Worm (Caenorhabditis elegans): ENCODE data around the gene arf-1.

The arf-1 gene

DNA sequence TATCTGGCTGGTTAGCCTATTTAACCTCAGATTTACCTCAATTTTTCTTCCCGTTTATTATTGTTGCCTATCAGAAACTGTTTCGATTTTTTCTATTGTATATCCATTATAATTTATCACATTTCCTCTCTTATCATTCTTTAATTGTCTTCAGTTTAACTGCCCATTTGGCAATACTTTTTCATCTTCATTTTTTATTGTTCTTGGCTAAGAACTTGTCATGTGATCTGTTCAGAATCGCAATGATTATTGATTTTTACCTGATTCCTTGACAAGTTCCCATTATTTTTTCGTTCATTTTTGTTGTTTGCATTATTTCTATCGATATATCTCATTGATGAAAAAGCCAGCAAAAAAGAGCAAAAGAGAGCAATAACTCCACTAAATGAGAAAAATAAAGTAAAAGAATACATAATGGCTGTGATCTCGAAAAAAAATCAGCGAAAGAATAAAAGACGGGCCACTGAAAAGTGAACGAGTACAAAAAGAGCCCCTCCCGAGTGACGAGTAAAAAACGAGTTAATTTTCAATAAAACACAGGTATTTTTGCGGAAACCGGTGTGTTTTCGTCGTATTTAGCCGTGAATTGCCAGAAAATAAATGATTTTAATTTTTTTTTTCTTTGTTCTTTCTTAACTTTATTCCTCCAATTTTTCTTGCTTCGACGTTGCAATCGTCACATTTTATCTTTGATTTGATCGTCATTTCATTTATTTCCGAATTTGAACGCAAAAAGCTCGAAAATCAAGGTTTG lies at the start of gene arf-1:
Gene arf-1, plus strand, starts transcription at position 657 of the 754 bp plus-strand sequence.
- no peak for TF ChIP-seq flt-1 (GFP tag; IDR thresholded peaks at IDR 0.05)

DNA sequence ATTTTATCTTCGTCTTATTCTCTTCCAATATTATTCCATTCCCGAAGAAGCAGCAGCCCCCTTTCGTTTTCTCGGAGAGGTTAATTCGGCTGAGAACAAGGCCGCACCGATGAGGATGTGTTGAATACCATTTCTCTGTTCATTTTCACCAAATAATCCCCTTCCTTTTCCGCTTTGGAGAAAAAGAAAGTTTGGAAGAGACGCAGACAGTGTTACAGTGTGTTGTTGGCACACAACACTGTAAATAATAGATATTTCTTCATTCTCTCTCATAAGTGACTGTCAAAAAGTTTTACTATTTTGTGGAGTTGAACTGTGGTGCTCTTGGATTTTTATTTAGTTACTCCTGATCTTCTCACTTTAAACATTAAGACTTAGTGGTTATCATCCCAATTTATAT lies 49.4 kb upstream of the arf-1 start:
- TF ChIP-seq flt-1 (GFP tag; IDR thresholded peaks at IDR 0.05): no peak
- TF ChIP-seq tab-1 (GFP tag; IDR thresholded peaks at IDR 0.05): no peak
- no peak for TF ChIP-seq ztf-23 (GFP tag; IDR thresholded peaks at IDR 0.05)
- TF ChIP-seq ztf-29 (GFP tag; IDR thresholded peaks at IDR 0.05): no peak
- TF ChIP-seq klf-2 (GFP tag; conservative IDR thresholded peaks at IDR 0.05): no peak
- no peak for TF ChIP-seq med-1 (GFP tag; optimal IDR thresholded peaks at IDR 0.05; ENCODE audit: insufficient read depth)
- TF ChIP-seq ref-1 (GFP tag; conservative IDR thresholded peaks at IDR 0.05): no peak

DNA sequence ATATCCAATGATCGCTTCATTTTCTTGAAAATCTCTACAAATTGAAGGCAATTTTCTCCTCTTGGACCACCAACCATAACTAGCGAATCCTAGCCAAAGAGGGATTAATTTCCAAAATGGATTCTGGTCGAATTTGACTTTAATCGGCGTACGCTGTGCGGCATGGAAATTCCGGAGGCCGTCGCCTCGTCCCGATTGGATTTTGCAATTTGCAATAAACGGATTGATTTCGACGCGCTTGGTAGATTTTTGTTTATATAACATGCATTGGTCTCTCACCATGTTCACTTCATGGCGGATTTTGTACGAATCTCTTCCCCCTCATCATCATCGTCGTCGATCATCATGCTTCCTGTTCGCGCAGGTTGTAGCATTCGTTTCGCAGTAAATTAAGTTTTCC lies 49.0 kb upstream of the arf-1 start:
- TF ChIP-seq ref-1 (GFP tag; conservative IDR thresholded peaks at IDR 0.05): no peak
- no peak for TF ChIP-seq klf-2 (GFP tag; conservative IDR thresholded peaks at IDR 0.05)
- no peak for TF ChIP-seq cog-1 (tag; optimal IDR thresholded peaks at IDR 0.05)
- TF ChIP-seq flt-1 (GFP tag; IDR thresholded peaks at IDR 0.05): no peak
- no peak for TF ChIP-seq tab-1 (GFP tag; IDR thresholded peaks at IDR 0.05)
- no peak for TF ChIP-seq ztf-23 (GFP tag; IDR thresholded peaks at IDR 0.05)
- TF ChIP-seq T22C8.4 (GFP tag; IDR thresholded peaks at IDR 0.05): no peak
- TF ChIP-seq ztf-29 (GFP tag; IDR thresholded peaks at IDR 0.05): no peak
- no peak for TF ChIP-seq med-1 (GFP tag; optimal IDR thresholded peaks at IDR 0.05; ENCODE audit: insufficient read depth)

DNA sequence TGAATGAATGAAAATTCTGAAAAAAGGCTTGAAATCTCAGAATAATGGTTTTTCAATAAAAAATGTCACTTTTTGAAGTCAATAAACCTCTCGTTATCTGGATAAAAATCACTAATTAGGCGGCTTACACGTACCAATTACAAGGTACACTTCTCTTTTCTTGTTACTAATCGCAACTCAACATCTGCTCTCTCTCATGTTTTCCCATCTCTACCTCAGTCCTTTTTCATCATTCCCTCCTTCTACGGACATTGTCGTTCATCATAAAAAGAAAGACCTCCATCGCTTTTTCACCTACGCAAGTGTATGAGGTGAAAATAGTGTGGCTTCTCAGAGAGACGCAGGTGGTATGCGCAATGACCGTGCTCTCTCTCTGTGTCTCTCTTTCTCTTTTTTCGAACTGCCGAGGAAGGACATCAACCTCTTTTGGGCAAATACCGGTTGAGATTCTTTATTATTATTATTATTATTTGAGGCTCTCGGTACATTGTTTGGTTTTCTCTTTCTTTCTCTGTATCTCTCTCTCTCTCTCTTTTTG lies 46.7 kb upstream of the arf-1 start:
- TF ChIP-seq ztf-23 (GFP tag; IDR thresholded peaks at IDR 0.05) (no peak), cog-1 (tag; optimal IDR thresholded peaks at IDR 0.05) (peak; percentile 68), ztf-29 (GFP tag; IDR thresholded peaks at IDR 0.05) (no peak; the same call in 1 of the 2 replicates)

DNA sequence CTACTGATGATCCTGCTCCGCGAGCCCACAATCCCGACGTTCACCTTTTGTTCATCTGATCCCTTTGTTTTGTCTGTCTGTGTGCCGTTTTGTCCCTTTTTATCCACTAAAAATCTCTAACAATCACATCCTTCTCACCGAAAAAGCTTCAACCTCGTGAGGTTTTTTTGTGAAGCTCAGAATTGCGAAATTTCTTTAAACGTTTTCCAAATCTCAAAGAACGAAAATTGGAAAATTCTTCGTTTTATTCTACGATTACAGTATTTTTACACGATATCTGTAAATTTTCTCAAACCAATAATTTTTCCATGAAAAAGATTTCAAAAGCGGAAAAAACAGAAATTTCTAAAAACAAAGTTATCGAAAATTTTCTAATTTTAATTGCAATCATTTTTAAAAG lies 40.5 kb upstream of the arf-1 start:
- TF ChIP-seq tab-1 (GFP tag; IDR thresholded peaks at IDR 0.05): no peak
- no peak for TF ChIP-seq ztf-23 (GFP tag; IDR thresholded peaks at IDR 0.05)
- TF ChIP-seq T22C8.4 (GFP tag; IDR thresholded peaks at IDR 0.05): no peak
- TF ChIP-seq cog-1 (tag; optimal IDR thresholded peaks at IDR 0.05): no peak

DNA sequence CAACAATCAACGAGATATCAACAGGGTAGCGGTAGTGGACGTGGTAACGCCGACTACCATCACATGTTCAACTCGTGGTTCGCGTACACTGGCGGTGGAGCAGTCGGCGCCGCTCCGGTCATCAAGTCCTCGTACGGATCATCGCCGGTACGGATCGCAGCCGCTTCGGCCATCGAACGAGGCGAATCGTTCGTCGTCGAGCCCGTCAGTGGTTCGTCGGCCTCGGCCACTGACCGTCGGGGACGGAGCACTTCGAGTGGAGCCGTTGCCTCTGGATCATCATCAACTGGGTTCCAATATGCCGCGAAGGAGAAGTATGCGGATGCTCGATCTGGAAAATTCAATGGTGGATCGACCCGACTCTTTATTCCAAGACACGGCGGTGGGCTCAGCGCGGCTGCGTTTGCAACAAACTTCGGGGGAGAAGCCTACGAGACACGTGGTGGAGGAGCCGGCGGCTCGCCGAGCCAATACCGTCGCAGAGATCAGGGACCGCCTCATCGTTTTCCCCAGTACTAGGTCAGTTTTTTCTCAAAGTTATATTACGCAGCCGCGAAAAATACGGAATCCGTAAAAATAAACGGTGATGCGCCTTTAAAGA lies 39.2 kb upstream of the arf-1 start:
- no peak for TF ChIP-seq T22C8.4 (GFP tag; IDR thresholded peaks at IDR 0.05)
- TF ChIP-seq ref-1 (GFP tag; conservative IDR thresholded peaks at IDR 0.05): no peak
- no peak for TF ChIP-seq med-1 (GFP tag; optimal IDR thresholded peaks at IDR 0.05; ENCODE audit: insufficient read depth)
- TF ChIP-seq flt-1 (GFP tag; IDR thresholded peaks at IDR 0.05): no peak
- no peak for TF ChIP-seq ztf-23 (GFP tag; IDR thresholded peaks at IDR 0.05)
- TF ChIP-seq cog-1 (tag; optimal IDR thresholded peaks at IDR 0.05): no peak
- TF ChIP-seq klf-2 (GFP tag; conservative IDR thresholded peaks at IDR 0.05): no peak
- no peak for TF ChIP-seq tab-1 (GFP tag; IDR thresholded peaks at IDR 0.05)
- TF ChIP-seq ztf-29 (GFP tag; IDR thresholded peaks at IDR 0.05): no peak

DNA sequence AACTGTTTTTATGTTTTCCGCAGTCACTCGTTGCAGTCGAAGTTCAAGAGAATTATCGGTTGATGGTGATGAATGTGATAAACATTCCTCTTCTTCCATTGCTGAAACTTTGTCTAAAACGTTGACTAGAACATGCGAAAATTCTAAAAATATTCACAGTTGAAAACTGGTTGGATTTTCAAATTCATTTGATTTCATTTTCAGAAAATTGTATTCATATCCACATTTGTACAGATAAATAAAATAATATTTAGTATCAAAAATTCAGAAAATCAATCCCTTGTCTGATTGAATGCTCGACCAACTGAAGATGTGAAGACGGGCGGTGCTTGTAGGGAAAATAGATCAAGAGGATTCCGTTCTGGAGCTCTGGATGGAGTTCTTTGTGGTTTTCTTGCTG lies 36.9 kb upstream of the arf-1 start, which contains the start of gene F54E7.9:
Gene F54E7.9, minus strand, starts transcription at position 101 of the 400 bp plus-strand sequence.
- TF ChIP-seq ref-1 (GFP tag; conservative IDR thresholded peaks at IDR 0.05): no peak
- TF ChIP-seq tab-1 (GFP tag; IDR thresholded peaks at IDR 0.05): no peak
- no peak for TF ChIP-seq flt-1 (GFP tag; IDR thresholded peaks at IDR 0.05)
- no peak for TF ChIP-seq ztf-23 (GFP tag; IDR thresholded peaks at IDR 0.05)
- no peak for TF ChIP-seq cog-1 (tag; optimal IDR thresholded peaks at IDR 0.05)
- no peak for TF ChIP-seq klf-2 (GFP tag; conservative IDR thresholded peaks at IDR 0.05)
- no peak for TF ChIP-seq med-1 (GFP tag; optimal IDR thresholded peaks at IDR 0.05; ENCODE audit: insufficient read depth)
- no peak for TF ChIP-seq ztf-29 (GFP tag; IDR thresholded peaks at IDR 0.05)
- TF ChIP-seq T22C8.4 (GFP tag; IDR thresholded peaks at IDR 0.05): no peak

DNA sequence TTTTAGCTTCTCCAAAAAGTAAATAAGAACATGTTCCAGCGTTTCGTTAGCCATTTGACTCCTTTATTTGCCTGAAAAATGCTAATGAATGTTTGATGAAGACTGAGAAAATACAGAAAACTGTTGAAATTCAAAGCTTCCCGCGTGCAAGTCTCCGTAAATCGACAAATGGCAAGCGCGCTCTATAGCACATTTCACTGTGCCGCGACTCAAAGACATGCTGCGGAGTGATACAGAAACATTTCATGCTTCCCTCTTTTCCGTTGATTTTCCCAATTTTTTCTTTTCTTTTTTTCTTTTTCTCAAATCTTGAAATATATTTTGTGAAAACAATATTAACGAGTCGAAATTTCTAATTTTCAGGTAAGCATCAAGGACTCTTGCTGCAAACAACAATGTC lies 35.8 kb upstream of the arf-1 start, which contains the start of the genes ska-3 and rps-12:
Gene ska-3, minus strand, starts transcription at position 71 of the 400 bp plus-strand sequence.
Gene rps-12, plus strand, starts transcription at position 364 of the 400 bp plus-strand sequence.
- TF ChIP-seq med-1 (GFP tag; optimal IDR thresholded peaks at IDR 0.05; ENCODE audit: insufficient read depth): peak; percentile 45
- no peak for TF ChIP-seq ref-1 (GFP tag; conservative IDR thresholded peaks at IDR 0.05)
- TF ChIP-seq ztf-29 (GFP tag; IDR thresholded peaks at IDR 0.05): no peak
- peak; percentile 97 for TF ChIP-seq cog-1 (tag; optimal IDR thresholded peaks at IDR 0.05)
- peak; percentile 57; the same call in 1 of the 2 replicates for TF ChIP-seq T22C8.4 (GFP tag; IDR thresholded peaks at IDR 0.05)
- peak; percentile 71; the same call in 1 of the 2 replicates for TF ChIP-seq tab-1 (GFP tag; IDR thresholded peaks at IDR 0.05)
- TF ChIP-seq ztf-23 (GFP tag; IDR thresholded peaks at IDR 0.05): peak; percentile 92
- TF ChIP-seq klf-2 (GFP tag; conservative IDR thresholded peaks at IDR 0.05): 0 out of 2 replicates have a peak, but pooled peaks have one; percentile 42
- peak; percentile 87 for TF ChIP-seq flt-1 (GFP tag; IDR thresholded peaks at IDR 0.05)

DNA sequence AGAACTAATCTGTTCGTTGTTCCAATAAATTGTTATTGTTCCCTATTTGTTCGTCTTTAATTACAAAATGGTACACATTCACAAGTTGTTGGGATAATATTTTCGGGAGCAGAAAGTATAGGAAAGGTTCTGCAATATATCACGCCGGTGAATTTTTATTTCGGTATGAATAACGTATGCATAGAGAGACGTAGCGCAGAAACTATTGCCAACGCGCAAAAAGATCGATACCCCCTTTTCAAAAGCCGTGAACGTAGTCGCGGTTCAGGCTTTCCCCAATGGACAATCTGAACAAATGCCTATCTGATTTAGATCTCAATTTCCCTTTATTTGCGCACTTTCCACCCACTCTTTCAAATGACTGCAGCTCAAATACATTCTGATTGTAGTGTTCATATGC lies 34.5 kb upstream of the arf-1 start, which contains the start of gene pst-2:
Gene pst-2, plus strand, starts transcription at position 293 of the 400 bp plus-strand sequence.
- TF ChIP-seq ztf-29 (GFP tag; IDR thresholded peaks at IDR 0.05): no peak
- no peak for TF ChIP-seq flt-1 (GFP tag; IDR thresholded peaks at IDR 0.05)
- TF ChIP-seq cog-1 (tag; optimal IDR thresholded peaks at IDR 0.05): no peak
- no peak for TF ChIP-seq ref-1 (GFP tag; conservative IDR thresholded peaks at IDR 0.05)
- no peak for TF ChIP-seq tab-1 (GFP tag; IDR thresholded peaks at IDR 0.05)
- TF ChIP-seq klf-2 (GFP tag; conservative IDR thresholded peaks at IDR 0.05): no peak
- TF ChIP-seq ztf-23 (GFP tag; IDR thresholded peaks at IDR 0.05): no peak
- no peak for TF ChIP-seq T22C8.4 (GFP tag; IDR thresholded peaks at IDR 0.05)
- no peak for TF ChIP-seq med-1 (GFP tag; optimal IDR thresholded peaks at IDR 0.05; ENCODE audit: insufficient read depth)

All from whole organism, midembryonic.